Fruit fly (Drosophila melanogaster): ENCODE measurements around the gene CG3397.

CG3397 gene

dm6 chr3R:12006417-12006816 lies 22.1 kb upstream of the CG3397 start:
- TF ChIP-seq CG14860 (GFP tag; IDR thresholded peaks at IDR 0.05; ENCODE audit: partially characterized antibody) = no peak
- TF ChIP-seq abd-A (tag; optimal IDR thresholded peaks at IDR 0.05) = no peak
- TF ChIP-seq bowl (GFP tag; IDR thresholded peaks at IDR 0.05) = 0 out of 2 replicates have a peak, but pooled peaks have one; percentile 12
- peak; percentile 45 for TF ChIP-seq crol (GFP tag; IDR thresholded peaks at IDR 0.05)
- TF ChIP-seq Hmx (GFP tag; optimal IDR thresholded peaks at IDR 0.05) = no peak
- TF ChIP-seq Ssrp (tag; optimal IDR thresholded peaks at IDR 0.05) = no peak
- 0 out of 3 replicates have a peak, but pooled peaks have one; percentile 25 for TF ChIP-seq CG11456 (GFP tag; IDR thresholded peaks at IDR 0.05)
- no peak for TF ChIP-seq cas (GFP tag; IDR thresholded peaks at IDR 0.05)
- TF ChIP-seq esg (GFP tag; conservative IDR thresholded peaks at IDR 0.05) = no peak
- TF ChIP-seq Doc3 (GFP tag; IDR thresholded peaks at IDR 0.05; ENCODE audit: partially characterized antibody) = no peak
- TF ChIP-seq otp (GFP tag; IDR thresholded peaks at IDR 0.05) = no peak
- 0 out of 3 replicates have a peak, but pooled peaks have one; percentile 56 for TF ChIP-seq CG2199 (GFP tag; IDR thresholded peaks at IDR 0.05)
- TF ChIP-seq gcm (GFP tag; optimal IDR thresholded peaks at IDR 0.05) = peak; percentile 87
- no peak for TF ChIP-seq CG2712 (tag; optimal IDR thresholded peaks at IDR 0.05)
- no peak for TF ChIP-seq inv (GFP tag; IDR thresholded peaks at IDR 0.05; ENCODE audit: partially characterized antibody)
- TF ChIP-seq NFAT (GFP tag; IDR thresholded peaks at IDR 0.05) = no peak
- no peak for TF ChIP-seq CG9876 (GFP tag; optimal IDR thresholded peaks at IDR 0.05)
- TF ChIP-seq unc-4 (GFP tag; IDR thresholded peaks at IDR 0.05; ENCODE audit: partially characterized antibody) = no peak
- TF ChIP-seq Taf1 (GFP tag; IDR thresholded peaks at IDR 0.05) = no peak
- TF ChIP-seq her (GFP tag; optimal IDR thresholded peaks at IDR 0.05) = no peak

- TF ChIP-seq Blimp-1 (GFP tag; optimal IDR thresholded peaks at IDR 0.05) = peak; percentile 4
- peak; percentile 25 for TF ChIP-seq CG11504 (tag; optimal IDR thresholded peaks at IDR 0.05)
- peak; percentile 94 for TF ChIP-seq Nf-YC (tag; optimal IDR thresholded peaks at IDR 0.05)
- no peak for TF ChIP-seq prd (optimal IDR thresholded peaks at IDR 0.05)
- no peak for TF ChIP-seq prd (GFP tag; IDR thresholded peaks at IDR 0.05)
- TF ChIP-seq scrt (GFP tag; optimal IDR thresholded peaks at IDR 0.05) = peak; percentile 51
- TF ChIP-seq cg (GFP tag; optimal IDR thresholded peaks at IDR 0.05) = peak; percentile 63
- no peak for TF ChIP-seq dm (GFP tag; optimal IDR thresholded peaks at IDR 0.05)
- peak; percentile 96 for TF ChIP-seq Deaf1 (tag; optimal IDR thresholded peaks at IDR 0.05)
- peak; percentile 79 for TF ChIP-seq Nf-YB (GFP tag; optimal IDR thresholded peaks at IDR 0.05)
- TF ChIP-seq D (optimal IDR thresholded peaks at IDR 0.05) = peak; percentile 27
- no peak for TF ChIP-seq D (GFP tag; optimal IDR thresholded peaks at IDR 0.05)
These were observed 21.1 kb upstream of the CG3397 start, which contains the start of gene Tk for dm6 chr3R:12005417-12005816. Gene Tk (minus strand): TSS chr3R:12005473.

- TF ChIP-seq vfl (GFP tag; optimal IDR thresholded peaks at IDR 0.05) (no peak), Med (GFP tag) (no peak), CG11504 (tag; optimal IDR thresholded peaks at IDR 0.05) (peak; percentile 99), CG4282 (GFP tag; optimal IDR thresholded peaks at IDR 0.05) (no peak), chinmo (GFP tag; IDR thresholded peaks at IDR 0.05; ENCODE audit: partially characterized antibody) (no peak), CG13123 (GFP tag; optimal IDR thresholded peaks at IDR 0.05) (no peak), zen (tag; optimal IDR thresholded peaks at IDR 0.05) (peak; percentile 5), crol (GFP tag; IDR thresholded peaks at IDR 0.05) (no peak), CG17328 (GFP tag; IDR thresholded peaks at IDR 0.05) (no peak), eyg (GFP tag; optimal IDR thresholded peaks at IDR 0.05) (no peak), CG13296 (GFP tag; optimal IDR thresholded peaks at IDR 0.05) (no peak), lov (optimal IDR thresholded peaks at IDR 0.05) (no peak), lov (GFP tag; IDR thresholded peaks at IDR 0.05) (no peak), p53 (GFP tag; optimal IDR thresholded peaks at IDR 0.05) (no peak), salm (tag; optimal IDR thresholded peaks at IDR 0.05) (no peak), Deaf1 (tag; optimal IDR thresholded peaks at IDR 0.05) (peak; percentile 32), BEAF-32 (GFP tag; optimal IDR thresholded peaks at IDR 0.05) (no peak), CG2199 (GFP tag; IDR thresholded peaks at IDR 0.05) (peak; percentile 80; the same call in 2 of the 3 replicates), dpn (GFP tag; optimal IDR thresholded peaks at IDR 0.05) (no peak), Optix (GFP tag; IDR thresholded peaks at IDR 0.05) (no peak), Oaz (GFP tag; IDR thresholded peaks at IDR 0.05) (no peak)
These were observed 14.7 kb upstream of the CG3397 start, which contains the start of gene Ect3 for dm6 chr3R:11999074-11999473. Gene Ect3 (plus strand): TSS chr3R:11999278.
